Worm (Caenorhabditis elegans): Measurements from ENCODE around the gene Y105C5A.508.

The Y105C5A.508 gene

DNA sequence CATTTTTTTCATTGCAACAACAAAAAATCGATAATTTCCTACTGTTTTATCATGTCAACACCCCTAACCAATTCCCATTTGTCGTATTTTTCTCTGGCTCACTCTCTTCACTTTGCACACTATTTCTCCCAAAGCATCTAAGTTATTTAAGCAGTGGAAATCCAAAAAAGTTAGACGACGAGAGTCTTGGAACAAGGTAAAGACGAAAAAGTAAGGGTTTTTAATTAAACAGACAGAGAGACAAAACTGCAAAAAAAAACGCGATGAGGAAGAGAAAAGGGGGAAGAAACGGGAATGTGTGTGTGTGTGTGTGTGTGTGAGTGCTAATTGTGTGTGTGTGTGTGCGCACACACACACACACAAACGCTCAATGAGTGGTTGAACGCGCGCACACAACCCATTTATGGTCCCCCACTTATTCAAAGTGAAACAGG is 22.5 kb upstream of the Y105C5A.508 start (continued):
- TF ChIP-seq lir-1 (GFP tag; conservative IDR thresholded peaks at IDR 0.05) (peak; percentile 93), ztf-18 (tag; optimal IDR thresholded peaks at IDR 0.05) (no peak), mxl-1 (tag; optimal IDR thresholded peaks at IDR 0.05) (no peak), ceh-91 (GFP tag; IDR thresholded peaks at IDR 0.05) (no peak), aptf-2 (GFP tag; conservative IDR thresholded peaks at IDR 0.05) (no peak)

DNA sequence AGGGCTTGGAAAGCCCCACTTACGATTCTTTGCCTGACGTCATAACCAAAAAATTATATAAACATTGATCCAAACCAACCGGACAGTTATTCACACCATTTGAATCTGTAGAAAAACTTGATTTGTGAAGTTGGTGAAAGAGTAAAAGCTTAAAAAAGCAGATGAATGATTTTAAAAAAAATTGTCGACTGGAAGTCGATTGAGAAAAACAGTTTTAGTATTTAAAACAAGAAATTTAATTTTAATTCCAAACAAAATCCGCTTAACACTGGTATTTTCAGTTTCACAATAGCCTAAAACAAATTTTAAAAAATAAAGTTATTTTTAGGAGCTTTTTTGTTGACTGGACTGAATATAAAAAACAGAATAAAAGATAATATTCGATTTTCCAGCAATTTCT is 19.4 kb upstream of the Y105C5A.508 start, which contains the start of gene Y105C5A.1:
Gene Y105C5A.1 (minus strand): TSS at position 101 of the 400 bp plus-strand sequence.
- 0 out of 2 replicates have a peak, but pooled peaks have one; percentile 7 for TF ChIP-seq attf-6 (GFP tag; IDR thresholded peaks at IDR 0.05)
- TF ChIP-seq sea-2 (GFP tag; IDR thresholded peaks at IDR 0.05), result no peak

DNA sequence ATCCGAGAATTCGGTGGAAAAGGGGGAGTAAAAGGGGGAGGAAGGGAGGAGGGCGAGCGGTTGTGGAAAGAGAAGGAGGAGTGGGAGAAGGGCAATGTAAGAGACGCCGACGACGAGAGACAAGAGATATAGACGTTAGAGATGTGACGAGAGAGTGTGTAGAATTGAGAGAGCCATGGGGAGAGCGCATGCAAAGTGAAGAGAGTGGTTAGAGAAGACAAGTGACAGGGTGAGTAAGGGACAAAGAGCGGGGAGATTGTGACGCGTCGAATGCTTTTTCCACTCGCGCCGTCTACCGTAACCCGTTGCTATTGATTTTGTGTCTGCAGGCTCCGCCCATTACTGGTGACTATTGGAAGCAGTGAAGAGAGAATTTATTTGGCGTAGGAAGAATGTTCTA is 12.9 kb upstream of the Y105C5A.508 start:
- TF ChIP-seq F49E8.2 (tag; optimal IDR thresholded peaks at IDR 0.05; ENCODE audit: insufficient read depth) (no peak), mxl-1 (tag; optimal IDR thresholded peaks at IDR 0.05) (no peak), egrh-3 (GFP tag; IDR thresholded peaks at IDR 0.05) (peak; percentile 67), unc-130 (GFP tag; optimal IDR thresholded peaks at IDR 0.05) (no peak), let-607 (tag; optimal IDR thresholded peaks at IDR 0.05) (peak in 1 of 2 experiments; percentile 50), cebp-1 (GFP tag; IDR thresholded peaks at IDR 0.05) (0 out of 2 replicates have a peak, but pooled peaks have one; percentile 23), cebp-1 (tag; optimal IDR thresholded peaks at IDR 0.05) (no peak), akir-1 (GFP tag; optimal IDR thresholded peaks at IDR 0.05) (no peak), F10E7.11 (tag; optimal IDR thresholded peaks at IDR 0.05) (peak; percentile 18), nfyb-1 (GFP tag; IDR thresholded peaks at IDR 0.05) (peak; percentile 98), ZK185.1 (tag; optimal IDR thresholded peaks at IDR 0.05; ENCODE audit: poor library complexity, severe bottlenecking) (peak; percentile 81), mcd-1 (GFP tag; IDR thresholded peaks at IDR 0.05) (peak; percentile 79), F22D6.2 (tag; optimal IDR thresholded peaks at IDR 0.05) (peak; percentile 44), pha-4 (tag; optimal IDR thresholded peaks at IDR 0.05) (peak; percentile 39), lin-35 (GFP tag; optimal IDR thresholded peaks at IDR 0.05) (peak in 1 of 3 experiments; percentile 11), ama-1 (optimal IDR thresholded peaks at IDR 0.05) (no peak), ama-1 (GFP tag; optimal IDR thresholded peaks at IDR 0.05) (no peak), nhr-120 (GFP tag; IDR thresholded peaks at IDR 0.05) (no peak), snpc-4 (GFP tag; optimal IDR thresholded peaks at IDR 0.05) (no peak), snpc-4 (tag; optimal IDR thresholded peaks at IDR 0.05) (peak in 3 of 4 experiments; percentile 67 to 74 (median 72)), lin-54 (GFP tag; optimal IDR thresholded peaks at IDR 0.05) (peak; percentile 40), tlf-1 (GFP tag; optimal IDR thresholded peaks at IDR 0.05) (peak; percentile 8), him-1 (tag; optimal IDR thresholded peaks at IDR 0.05) (no peak), C06A6.2 (GFP tag; conservative IDR thresholded peaks at IDR 0.05) (peak; percentile 70), mel-28 (tag; optimal IDR thresholded peaks at IDR 0.05; ENCODE audit: borderline replicate concordance) (peak; percentile 30), madf-10 (tag; optimal IDR thresholded peaks at IDR 0.05) (peak; percentile 33), K12H6.12 (tag; optimal IDR thresholded peaks at IDR 0.05) (peak; percentile 59), attf-6 (GFP tag; IDR thresholded peaks at IDR 0.05) (peak; percentile 48), hmg-1.2 (GFP tag; IDR thresholded peaks at IDR 0.05) (peak; percentile 100), lin-40 (tag; optimal IDR thresholded peaks at IDR 0.05) (peak; percentile 94), K11D2.4 (GFP tag; IDR thresholded peaks at IDR 0.05) (peak; percentile 59; the same call in 1 of the 2 replicates), rec-8 (tag; optimal IDR thresholded peaks at IDR 0.05) (no peak), rcor-1 (GFP tag; IDR thresholded peaks at IDR 0.05) (0 out of 2 replicates have a peak, but pooled peaks have one; percentile 29), tbp1 (GFP tag; optimal IDR thresholded peaks at IDR 0.05) (peak; percentile 37), ztf-26 (tag; optimal IDR thresholded peaks at IDR 0.05) (peak; percentile 76), hmg-20 (GFP tag; IDR thresholded peaks at IDR 0.05) (0 out of 2 replicates have a peak, but pooled peaks have one; percentile 43)
